Worm (Caenorhabditis elegans): ENCODE measurements around the gene mppb-1.

The mppb-1 gene

DNA sequence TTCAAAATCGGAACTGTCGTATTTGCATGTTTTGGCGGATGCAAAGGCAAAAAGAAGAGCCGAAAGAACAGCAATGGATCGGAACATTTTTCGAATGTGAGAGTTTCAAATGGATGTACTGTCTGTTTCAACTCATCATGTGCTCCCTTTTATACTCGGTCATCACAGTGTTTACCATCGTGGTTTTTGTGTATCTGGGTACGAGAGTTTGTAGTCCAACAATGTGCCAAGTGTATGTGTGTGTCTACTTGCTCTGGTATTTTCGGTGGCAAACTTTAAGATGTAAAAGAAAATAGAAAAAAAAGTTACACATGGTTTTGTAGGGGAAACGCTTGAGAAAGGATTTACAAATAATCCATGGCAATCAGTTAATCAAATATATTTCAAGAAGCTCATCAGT is 31.2 kb upstream of the mppb-1 start, which contains the start of gene Y73F4A.2:
Gene Y73F4A.2 (minus strand): TSS at position 124 of the 400 bp plus-strand sequence.
- no peak for TF ChIP-seq odd-2 (tag; optimal IDR thresholded peaks at IDR 0.05)
- TF ChIP-seq pha-2 (tag; optimal IDR thresholded peaks at IDR 0.05), result no peak
- no peak for TF ChIP-seq ceh-48 (tag; optimal IDR thresholded peaks at IDR 0.05)
- TF ChIP-seq madf-2 (tag; optimal IDR thresholded peaks at IDR 0.05), result no peak
- TF ChIP-seq K02D7.2 (tag; optimal IDR thresholded peaks at IDR 0.05), result no peak
- no peak for TF ChIP-seq T23F11.4 (GFP tag; optimal IDR thresholded peaks at IDR 0.05)
- TF ChIP-seq ceh-2 (tag; optimal IDR thresholded peaks at IDR 0.05), result no peak
- no peak for TF ChIP-seq nfya-1 (tag; optimal IDR thresholded peaks at IDR 0.05)
- no peak for TF ChIP-seq elt-2 (tag; optimal IDR thresholded peaks at IDR 0.05)
- TF ChIP-seq zip-5 (tag; optimal IDR thresholded peaks at IDR 0.05), result no peak
- TF ChIP-seq pax-1 (tag; optimal IDR thresholded peaks at IDR 0.05), result no peak
- no peak for TF ChIP-seq pros-1 (tag; optimal IDR thresholded peaks at IDR 0.05)
- TF ChIP-seq tbx-2 (tag; optimal IDR thresholded peaks at IDR 0.05), result no peak
- no peak for TF ChIP-seq ceh-6 (GFP tag; optimal IDR thresholded peaks at IDR 0.05)
- no peak for TF ChIP-seq ahr-1 (tag; optimal IDR thresholded peaks at IDR 0.05)

DNA sequence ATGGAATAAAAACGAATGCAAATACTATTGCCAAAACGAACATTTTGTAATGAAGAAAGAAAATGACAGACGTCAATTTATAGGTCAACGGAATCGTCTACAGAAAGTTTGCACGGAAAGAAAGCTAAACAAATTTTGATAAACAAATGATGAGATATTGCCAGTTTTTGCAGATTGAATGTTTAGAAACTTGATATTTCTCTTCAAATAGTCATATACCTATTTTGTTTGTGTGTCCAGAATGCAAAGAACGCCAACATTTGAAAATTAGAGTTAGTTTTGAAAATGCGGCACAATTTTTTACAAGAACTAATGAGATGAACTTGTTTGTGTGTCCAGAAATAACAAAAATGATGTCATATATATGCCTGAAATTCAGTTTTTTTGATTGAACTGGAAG is 29.2 kb upstream of the mppb-1 start, which contains the start of gene Y73F4A.1:
Gene Y73F4A.1 (minus strand): TSS at position 101 of the 400 bp plus-strand sequence.
- TF ChIP-seq pax-1 (tag; optimal IDR thresholded peaks at IDR 0.05), result no peak
- TF ChIP-seq ref-2 (tag; optimal IDR thresholded peaks at IDR 0.05), result no peak
- no peak for TF ChIP-seq sdc-2 (tag; optimal IDR thresholded peaks at IDR 0.05)
- TF ChIP-seq gmeb-2 (tag; optimal IDR thresholded peaks at IDR 0.05), result no peak
- TF ChIP-seq ceh-9 (tag; optimal IDR thresholded peaks at IDR 0.05), result no peak
- no peak for TF ChIP-seq ceh-6 (GFP tag; optimal IDR thresholded peaks at IDR 0.05)
- no peak for TF ChIP-seq K02D7.2 (tag; optimal IDR thresholded peaks at IDR 0.05)
- TF ChIP-seq ttx-3 (tag; optimal IDR thresholded peaks at IDR 0.05), result no peak
- TF ChIP-seq tbx-2 (tag; optimal IDR thresholded peaks at IDR 0.05), result no peak
- no peak for TF ChIP-seq ceh-22 (tag; optimal IDR thresholded peaks at IDR 0.05)
- no peak for TF ChIP-seq ets-4 (tag; optimal IDR thresholded peaks at IDR 0.05)
- TF ChIP-seq pat-9 (tag; optimal IDR thresholded peaks at IDR 0.05), result no peak
- no peak for TF ChIP-seq sox-4 (tag; optimal IDR thresholded peaks at IDR 0.05)

DNA sequence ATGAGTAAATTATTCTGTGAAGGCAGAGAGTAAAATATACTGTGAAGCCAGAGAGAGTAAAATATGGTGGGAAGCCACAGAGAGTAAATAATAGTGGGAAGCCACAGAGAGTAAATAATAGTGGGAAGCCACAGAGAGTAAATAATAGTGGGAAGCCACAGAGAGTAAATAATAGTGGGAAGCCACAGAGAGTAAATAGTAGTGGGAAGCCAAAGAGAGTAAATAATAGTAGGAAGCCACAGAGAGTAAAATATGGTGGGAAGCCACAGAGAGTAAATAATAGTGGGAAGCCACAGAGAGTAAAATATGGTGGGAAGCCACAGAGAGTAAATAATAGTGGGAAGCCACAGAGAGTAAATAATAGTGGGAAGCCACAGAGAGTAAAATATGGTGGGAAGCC is 26.4 kb upstream of the mppb-1 start:
- TF ChIP-seq tbx-2 (tag; optimal IDR thresholded peaks at IDR 0.05), result peak; percentile 37
- TF ChIP-seq F13H6.1 (tag; optimal IDR thresholded peaks at IDR 0.05), result peak; percentile 52
- TF ChIP-seq elt-4 (tag; optimal IDR thresholded peaks at IDR 0.05), result peak; percentile 88
- peak; percentile 2 for TF ChIP-seq hlh-6 (tag; optimal IDR thresholded peaks at IDR 0.05)
- peak; percentile 57 for TF ChIP-seq madf-2 (tag; optimal IDR thresholded peaks at IDR 0.05)
- peak; percentile 30 for TF ChIP-seq hlh-8 (tag; optimal IDR thresholded peaks at IDR 0.05)
- peak; percentile 5 for TF ChIP-seq ceh-34 (tag; optimal IDR thresholded peaks at IDR 0.05)
- TF ChIP-seq fkh-6 (tag; optimal IDR thresholded peaks at IDR 0.05), result peak; percentile 26
- peak; percentile 16 for TF ChIP-seq mec-3 (tag; optimal IDR thresholded peaks at IDR 0.05; ENCODE audit: borderline replicate concordance)
- TF ChIP-seq sdc-2 (tag; optimal IDR thresholded peaks at IDR 0.05), result peak; percentile 22

DNA sequence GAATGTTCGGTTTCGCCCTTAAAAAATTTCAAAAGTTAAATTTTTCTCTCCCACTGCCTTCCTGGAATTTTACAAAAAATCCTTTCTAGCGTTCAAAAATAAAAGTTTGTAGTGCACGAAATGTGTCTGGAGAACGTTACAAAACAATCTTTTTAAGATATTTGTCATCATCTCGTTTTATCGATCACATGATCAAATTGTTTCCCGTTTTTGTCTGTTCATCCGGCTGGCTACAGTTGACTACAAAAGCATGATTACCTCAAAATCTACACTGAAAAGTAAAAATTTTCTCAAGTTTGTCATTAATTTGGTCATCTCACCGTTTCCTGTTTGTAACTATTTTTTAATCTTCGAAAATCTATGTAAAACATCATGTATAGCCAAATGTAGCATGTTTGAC is 23.4 kb upstream of the mppb-1 start:
- TF ChIP-seq tbx-2 (tag; optimal IDR thresholded peaks at IDR 0.05) (no peak), gmeb-2 (tag; optimal IDR thresholded peaks at IDR 0.05) (no peak), pag-3 (tag; optimal IDR thresholded peaks at IDR 0.05; ENCODE audit: borderline replicate concordance) (no peak), pha-2 (tag; optimal IDR thresholded peaks at IDR 0.05) (no peak)

DNA sequence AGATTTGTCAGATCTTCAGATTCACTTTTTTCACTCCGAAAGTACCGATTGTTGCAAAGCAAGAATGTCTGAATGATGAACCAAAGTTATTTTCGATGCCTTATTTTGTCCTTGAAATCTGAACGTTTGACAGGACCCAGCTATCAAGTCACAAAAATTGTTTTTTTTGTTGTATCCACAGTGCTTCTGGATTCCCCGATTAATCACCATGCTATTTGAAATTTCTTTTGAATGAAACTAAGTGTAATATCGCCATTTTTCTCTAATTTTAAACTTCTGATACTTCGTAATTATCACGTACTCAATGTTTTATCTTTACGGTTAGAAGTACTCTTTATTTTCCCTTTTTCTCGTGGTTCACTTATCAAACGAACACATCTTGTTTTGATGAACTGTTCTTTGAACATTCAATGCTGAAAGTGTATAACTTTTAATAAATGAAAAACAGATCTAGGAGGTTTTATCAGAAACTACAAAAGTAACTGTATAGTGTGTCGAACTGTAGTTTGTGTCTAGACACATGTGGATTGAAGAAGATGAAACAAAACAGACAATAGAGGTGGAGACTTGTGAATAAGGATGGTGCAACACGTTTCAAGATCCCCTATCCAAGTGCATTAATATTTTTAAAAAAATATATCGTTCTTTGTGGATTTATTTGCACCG is 22.8 kb upstream of the mppb-1 start:
- TF ChIP-seq nhr-11 (tag; optimal IDR thresholded peaks at IDR 0.05), result no peak
- TF ChIP-seq pag-3 (tag; optimal IDR thresholded peaks at IDR 0.05; ENCODE audit: borderline replicate concordance), result no peak
- TF ChIP-seq unc-55 (GFP tag; optimal IDR thresholded peaks at IDR 0.05), result no peak
